Fruit fly (Drosophila melanogaster) whole organism, prepupa: ENCODE measurements around the gene CG6996.

Experiments used
- Blimp-1 ChIP-seq: fragments of 200-800 bp; sonication (Bioruptor generic); optimal IDR thresholded peaks from 3 replicates; lab custom pipeline; 2017; ENCODE audit warnings: missing biosample characterization, missing genetic modification characterization, mild to moderate bottlenecking, moderate library complexity, missing genetic modification reagents
- CG10631 ChIP-seq: fragments of 200-800 bp; sonication (Bioruptor generic); optimal IDR thresholded peaks from 2 replicates; lab custom pipeline; 2016; ENCODE audit warnings: missing biosample characterization, missing genetic modification characterization
- CG10669 ChIP-seq: fragments of 200-800 bp; sonication (Bioruptor generic); optimal IDR thresholded peaks from 3 replicates; lab custom pipeline; 2018; ENCODE audit warnings: missing biosample characterization, mild to moderate bottlenecking, missing genetic modification characterization, moderate library complexity
- CG11762 ChIP-seq: fragments of 200-800 bp; sonication (Bioruptor generic); optimal IDR thresholded peaks from 3 replicates; lab custom pipeline; 2016; ENCODE audit warnings: missing biosample characterization, missing genetic modification characterization; ENCODE audit not compliant: insufficient read depth
- CG15336 ChIP-seq: fragments of 200-800 bp; sonication (Bioruptor generic); IDR thresholded peaks from 2 replicates; pipeline ENCODE4 v1.3.6; 2022; ENCODE audit warnings: missing biosample characterization, missing genetic modification characterization
- CG1621 ChIP-seq: fragments of 200-800 bp; sonication (Bioruptor generic); optimal IDR thresholded peaks from 3 replicates; lab custom pipeline; 2018; ENCODE audit warnings: missing biosample characterization, mild to moderate bottlenecking, missing genetic modification characterization
- CG3032 ChIP-seq: fragments of 200-800 bp; optimal IDR thresholded peaks from 2 replicates; lab custom pipeline; 2019; ENCODE audit warnings: missing biosample characterization, mild to moderate bottlenecking, missing genetic modification characterization, moderate library complexity
- CG31627 ChIP-seq: fragments of 200-800 bp; sonication (Bioruptor generic); optimal IDR thresholded peaks from 3 replicates; lab custom pipeline; 2016; ENCODE audit warnings: missing biosample characterization, missing genetic modification characterization
- CG32006 ChIP-seq: fragments of 200-800 bp; sonication (Bioruptor generic); optimal IDR thresholded peaks from 3 replicates; lab custom pipeline; 2017; ENCODE audit warnings: missing biosample characterization, mild to moderate bottlenecking, missing genetic modification characterization
- CG3919 ChIP-seq: fragments of 200-800 bp; sonication (Bioruptor generic); optimal IDR thresholded peaks from 3 replicates; lab custom pipeline; 2016; ENCODE audit warnings: missing biosample characterization, missing genetic modification characterization
- CG4318 ChIP-seq: fragments of 200-800 bp; sonication (Bioruptor generic); optimal IDR thresholded peaks from 3 replicates; lab custom pipeline; 2017; ENCODE audit warnings: missing biosample characterization, mild to moderate bottlenecking, missing genetic modification characterization
- CG6163 ChIP-seq: fragments of 200-800 bp; sonication (Bioruptor generic); IDR thresholded peaks from 3 replicates; pipeline ENCODE4 v1.3.6; 2022; ENCODE audit warnings: missing biosample characterization, missing genetic modification characterization
- CG6276 ChIP-seq: fragments of 200-800 bp; sonication (Bioruptor generic); optimal IDR thresholded peaks from 2 replicates; lab custom pipeline; 2017; ENCODE audit warnings: missing biosample characterization, mild to moderate bottlenecking, missing genetic modification characterization
- CG8319 ChIP-seq: fragments of 200-800 bp; sonication (Bioruptor generic); optimal IDR thresholded peaks from 3 replicates; lab custom pipeline; 2016; ENCODE audit warnings: missing biosample characterization, missing genetic modification characterization
- Eip78C ChIP-seq: fragments of 200-800 bp; sonication (Bioruptor generic); peaks from one replicate; lab custom pipeline; 2016; ENCODE audit warnings: missing biosample characterization, missing genetic modification characterization
- Eip93F ChIP-seq: fragments of 200-800 bp; sonication (Bioruptor generic); optimal IDR thresholded peaks from 2 replicates; lab custom pipeline; 2016; ENCODE audit warnings: missing biosample characterization, mild to moderate bottlenecking, missing genetic modification characterization
- Ets21C ChIP-seq: fragments of 200-800 bp; sonication (Bioruptor generic); optimal IDR thresholded peaks from 3 replicates; lab custom pipeline; 2016; ENCODE audit warnings: missing biosample characterization, missing genetic modification characterization
- Ets96B ChIP-seq: fragments of 200-800 bp; optimal IDR thresholded peaks from 2 replicates; lab custom pipeline; 2019; ENCODE audit warnings: missing biosample characterization, mild to moderate bottlenecking, missing genetic modification characterization, moderate library complexity
- Gug ChIP-seq: fragments of 200-800 bp; sonication (Bioruptor generic); IDR thresholded peaks from 2 replicates; pipeline ENCODE4 v1.3.6; 2022; ENCODE audit warnings: missing biosample characterization, missing genetic modification characterization
- Hr39 ChIP-seq: fragments of 200-800 bp; sonication (Bioruptor generic); optimal IDR thresholded peaks from 2 replicates; lab custom pipeline; 2016; ENCODE audit warnings: missing biosample characterization, missing genetic modification characterization
- Hr4 ChIP-seq: fragments of 200-800 bp; sonication (Bioruptor generic); optimal IDR thresholded peaks from 3 replicates; lab custom pipeline; 2016; ENCODE audit warnings: missing biosample characterization, missing genetic modification characterization
- Lpt ChIP-seq: fragments of 200-800 bp; sonication (Bioruptor generic); optimal IDR thresholded peaks from 3 replicates; lab custom pipeline; 2016; ENCODE audit warnings: missing biosample characterization, missing genetic modification characterization
- Met ChIP-seq: fragments of 200-800 bp; sonication (Bioruptor generic); optimal IDR thresholded peaks from 3 replicates; lab custom pipeline; 2016; ENCODE audit warnings: missing biosample characterization, missing genetic modification characterization
- OdsH ChIP-seq: fragments of 200-800 bp; sonication (Bioruptor generic); optimal IDR thresholded peaks from 3 replicates; lab custom pipeline; 2016; ENCODE audit warnings: missing biosample characterization, missing genetic modification characterization
- Smox ChIP-seq: fragments of 200-800 bp; sonication (Bioruptor generic); optimal IDR thresholded peaks from 3 replicates; lab custom pipeline; 2016; ENCODE audit warnings: missing biosample characterization, missing genetic modification characterization
- Sox102F ChIP-seq: fragments of 200-800 bp; sonication (Bioruptor generic); optimal IDR thresholded peaks from 2 replicates; lab custom pipeline; 2016; ENCODE audit warnings: missing biosample characterization, mild to moderate bottlenecking, missing genetic modification characterization
- Sox14 ChIP-seq: fragments of 200-800 bp; sonication (Bioruptor generic); optimal IDR thresholded peaks from 3 replicates; lab custom pipeline; 2016; ENCODE audit warnings: missing biosample characterization, missing genetic modification characterization
- Sox15 ChIP-seq: fragments of 200-800 bp; sonication (Bioruptor generic); optimal IDR thresholded peaks from 3 replicates; lab custom pipeline; 2016; ENCODE audit warnings: missing biosample characterization, missing genetic modification characterization
- achi ChIP-seq: fragments of 200-800 bp; sonication (Bioruptor generic); optimal IDR thresholded peaks from 3 replicates; lab custom pipeline; 2016; ENCODE audit warnings: missing biosample characterization, missing genetic modification characterization
- cyc ChIP-seq: fragments of 200-800 bp; sonication (Bioruptor generic); optimal IDR thresholded peaks from 3 replicates; lab custom pipeline; 2016; ENCODE audit warnings: missing biosample characterization, missing genetic modification characterization
- eg ChIP-seq: fragments of 200-800 bp; sonication (Bioruptor generic); IDR thresholded peaks from 3 replicates; pipeline ENCODE4 v1.3.6; 2022; ENCODE audit warnings: missing biosample characterization, missing genetic modification characterization
- esn ChIP-seq: fragments of 200-800 bp; sonication (Bioruptor generic); optimal IDR thresholded peaks from 2 replicates; lab custom pipeline; 2016; ENCODE audit warnings: missing biosample characterization, mild to moderate bottlenecking, missing genetic modification characterization, moderate library complexity
- lz ChIP-seq: fragments of 200-800 bp; sonication (Bioruptor generic); optimal IDR thresholded peaks from 3 replicates; lab custom pipeline; 2016; ENCODE audit warnings: missing biosample characterization, missing genetic modification characterization
- svp ChIP-seq: fragments of 200-800 bp; sonication (Bioruptor generic); peaks from one replicate; lab custom pipeline; 2016; ENCODE audit warnings: missing biosample characterization, missing genetic modification characterization
- topi ChIP-seq: fragments of 200-800 bp; sonication (Bioruptor generic); optimal IDR thresholded peaks from 3 replicates; lab custom pipeline; 2016; ENCODE audit warnings: missing biosample characterization, missing genetic modification characterization
- vri ChIP-seq: fragments of 200-800 bp; sonication (Bioruptor generic); optimal IDR thresholded peaks from 3 replicates; lab custom pipeline; 2016; ENCODE audit warnings: missing biosample characterization, mild to moderate bottlenecking, missing genetic modification characterization

The CG6996 gene

DNA sequence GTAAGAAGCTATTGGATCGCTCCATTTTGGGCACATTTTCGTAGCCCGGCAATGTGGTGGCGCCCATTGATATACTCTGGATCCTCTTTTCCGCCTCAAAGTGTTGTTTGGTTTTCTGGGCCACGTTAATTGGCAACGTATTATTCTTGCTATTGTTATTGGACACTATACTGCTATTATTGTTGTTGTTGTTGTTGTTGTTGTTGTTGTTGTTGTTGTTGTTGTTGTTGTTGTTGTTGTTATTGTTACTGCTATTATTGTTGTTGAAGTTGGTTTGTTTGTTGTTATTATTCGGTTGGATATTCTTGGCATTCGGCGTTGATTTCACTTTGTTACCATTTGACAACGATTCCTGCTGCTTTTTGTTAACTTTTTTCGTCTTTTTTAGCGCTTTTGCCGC is 15.5 kb upstream of the CG6996 start:
- TF ChIP-seq esn (no peak), Hr39 (no peak), Eip93F (GFP tag; lab: Kevin White, UChicago) (no peak), eg (no peak), Ets21C (GFP tag; lab: Kevin White, UChicago) (no peak), Lpt (GFP tag; lab: Kevin White, UChicago) (no peak), Gug (GFP tag; lab: Robert Waterston, UW) (no peak), Sox14 (GFP tag; lab: Kevin White, UChicago) (no peak), Blimp-1 (no peak), Sox102F (GFP tag; lab: Kevin White, UChicago) (no peak), Met (no peak), CG4318 (GFP tag; lab: Kevin White, UChicago) (no peak), CG10669 (GFP tag; lab: Kevin White, UChicago) (no peak), CG31627 (no peak)

DNA sequence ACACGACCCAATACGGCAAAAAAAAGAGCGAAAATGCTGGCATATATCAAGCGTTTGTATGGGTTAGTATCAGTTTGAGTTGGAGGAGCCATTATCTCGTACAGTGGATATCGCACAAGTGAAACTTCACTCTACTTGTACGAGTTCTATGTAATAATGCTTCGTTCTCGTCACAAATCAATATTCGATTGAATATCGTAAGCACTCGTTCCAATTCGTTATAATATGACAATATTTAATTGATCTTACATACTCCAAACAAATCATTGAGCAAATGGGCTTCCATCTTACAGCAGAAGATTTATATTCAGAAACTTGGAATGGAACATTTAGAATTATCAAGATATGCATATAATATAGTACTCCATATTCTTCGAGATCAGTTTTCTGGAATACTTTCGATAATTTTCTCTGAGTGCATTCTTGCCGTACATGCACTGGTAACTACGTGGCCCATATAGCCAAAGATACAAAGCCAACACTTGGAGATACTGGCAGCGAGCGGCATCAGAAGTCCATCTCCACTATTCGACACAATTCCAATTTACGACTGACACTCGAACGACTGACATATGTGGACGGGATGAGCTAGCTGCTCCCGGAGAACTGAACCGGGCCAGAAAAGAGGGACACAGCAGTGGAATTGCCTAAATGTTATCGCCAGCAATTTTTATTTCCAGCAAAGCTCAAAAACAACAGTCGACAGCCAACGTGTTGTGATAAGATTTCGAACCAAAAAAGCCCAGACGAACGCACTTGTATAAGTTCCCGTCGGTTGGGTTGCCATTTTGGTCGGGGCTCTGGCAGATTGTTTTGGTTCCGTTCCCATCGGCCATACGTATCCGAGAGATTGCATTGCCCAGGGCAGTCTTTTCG is 14.2 kb upstream of the CG6996 start:
- TF ChIP-seq Smox (GFP tag; lab: Kevin White, UChicago) (peak; percentile 47), CG10631 (GFP tag; lab: Kevin White, UChicago) (peak; percentile 31), Blimp-1 (no peak), lz (GFP tag; lab: Kevin White, UChicago) (peak; percentile 8), Eip78C (GFP tag; lab: Kevin White, UChicago) (peak; percentile 77), achi (GFP tag; lab: Kevin White, UChicago) (peak; percentile 10), topi (GFP tag; lab: Kevin White, UChicago) (peak; percentile 9), Sox15 (GFP tag; lab: Kevin White, UChicago) (no peak), Lpt (GFP tag; lab: Kevin White, UChicago) (peak; percentile 1), svp (GFP tag; lab: Kevin White, UChicago) (peak; percentile 78), CG11762 (GFP tag; lab: Kevin White, UChicago) (no peak), CG6276 (GFP tag; lab: Kevin White, UChicago) (no peak), esn (peak; percentile 50), Ets96B (tag; lab: Kevin White, UChicago) (peak; percentile 5), Hr39 (peak; percentile 17), CG31627 (peak; percentile 40), cyc (GFP tag; lab: Kevin White, UChicago) (peak; percentile 37), OdsH (GFP tag; lab: Kevin White, UChicago) (peak; percentile 35), CG32006 (GFP tag; lab: Kevin White, UChicago) (peak; percentile 27), vri (GFP tag; lab: Kevin White, UChicago) (peak; percentile 19), Hr4 (peak; percentile 31), Sox102F (GFP tag; lab: Kevin White, UChicago) (peak; percentile 21), Met (peak; percentile 40), Sox14 (GFP tag; lab: Kevin White, UChicago) (peak; percentile 45), CG8319 (no peak), CG15336 (GFP tag; lab: Robert Waterston, UW) (no peak), Gug (GFP tag; lab: Robert Waterston, UW) (no peak)

DNA sequence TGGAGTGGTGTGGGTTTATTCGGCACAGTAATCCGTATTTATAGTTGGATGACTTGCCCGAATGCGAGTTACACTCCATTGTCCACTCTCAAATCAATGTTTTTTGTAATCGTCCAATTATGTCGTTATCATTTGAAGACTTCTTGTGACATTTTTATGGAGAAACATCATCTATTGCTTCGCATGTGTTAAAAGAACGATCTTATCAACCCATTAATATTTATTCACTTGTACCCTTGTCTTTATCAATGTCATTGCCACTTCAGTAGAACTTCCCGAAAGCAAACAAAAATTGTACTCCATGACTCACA is 13.6 kb upstream of the CG6996 start:
- no peak for TF ChIP-seq CG6163 (GFP tag; lab: Robert Waterston, UW)
- TF ChIP-seq Met = no peak
- TF ChIP-seq Ets96B (tag; lab: Kevin White, UChicago) = no peak
- TF ChIP-seq vri (GFP tag; lab: Kevin White, UChicago) = no peak
- no peak for TF ChIP-seq CG3032 (tag; lab: Kevin White, UChicago)
- TF ChIP-seq CG1621 (tag; lab: Kevin White, UChicago) = no peak
- TF ChIP-seq CG3919 = no peak
- TF ChIP-seq Eip93F (GFP tag; lab: Kevin White, UChicago) = no peak
